Worm (Caenorhabditis elegans) whole organism, midembryonic: ENCODE measurements around the gene cpna-4.

Source experiments
- T22C8.4 ChIP-seq: fragments of 200-800 bp; sonication (Bioruptor generic); IDR thresholded peaks from 2 replicates; pipeline ENCODE4 v1.3.6; 2022; ENCODE audit warnings: missing genetic modification characterization, missing compliant biosample characterization
- flt-1 ChIP-seq: fragments of 200-800 bp; sonication (Bioruptor generic); IDR thresholded peaks from 2 replicates; pipeline ENCODE4 v1.3.6; 2022; ENCODE audit warnings: missing genetic modification characterization, missing compliant biosample characterization

DNA sequence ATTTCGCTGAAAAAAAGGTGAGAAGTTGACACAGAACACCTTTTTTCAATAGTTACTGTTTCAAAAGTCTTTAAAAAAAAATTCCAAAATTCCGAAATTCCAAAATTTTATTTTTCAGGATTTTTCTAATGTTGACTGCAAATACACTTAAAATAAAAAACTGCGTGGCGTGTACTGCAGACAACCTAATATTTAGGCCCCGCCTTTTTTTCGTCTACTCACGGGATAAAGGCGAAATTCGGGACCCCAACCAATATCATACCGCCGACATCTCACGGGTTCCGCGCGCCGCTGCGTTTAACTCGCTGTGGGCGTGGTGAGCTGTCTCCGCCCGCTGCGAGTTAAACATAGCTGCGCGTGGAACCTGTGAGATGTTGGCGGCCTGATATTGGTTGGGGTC is 41.2 kb downstream of the cpna-4 start:
- TF ChIP-seq flt-1 (GFP tag; lab: Robert Waterston, UW) (no peak), T22C8.4 (GFP tag; lab: Robert Waterston, UW) (no peak)
